Fruit fly (Drosophila melanogaster) whole organism, prepupa: ENCODE data around the gene MESR3.

Experiments used
- Blimp-1 ChIP-seq: fragments of 200-800 bp; sonication (Bioruptor generic); optimal IDR thresholded peaks from 3 replicates; lab custom pipeline; 2017; ENCODE audit warnings: missing biosample characterization, missing genetic modification characterization, mild to moderate bottlenecking, moderate library complexity, missing genetic modification reagents
- CG10631 ChIP-seq: fragments of 200-800 bp; sonication (Bioruptor generic); optimal IDR thresholded peaks from 2 replicates; lab custom pipeline; 2016; ENCODE audit warnings: missing biosample characterization, missing genetic modification characterization
- CG10669 ChIP-seq: fragments of 200-800 bp; sonication (Bioruptor generic); optimal IDR thresholded peaks from 3 replicates; lab custom pipeline; 2018; ENCODE audit warnings: missing biosample characterization, mild to moderate bottlenecking, missing genetic modification characterization, moderate library complexity
- CG11902 ChIP-seq: fragments of 200-800 bp; sonication (Bioruptor generic); optimal IDR thresholded peaks from 3 replicates; lab custom pipeline; 2016; ENCODE audit warnings: missing biosample characterization, missing genetic modification characterization
- CG15336 ChIP-seq: fragments of 200-800 bp; sonication (Bioruptor generic); IDR thresholded peaks from 2 replicates; pipeline ENCODE4 v1.3.6; 2022; ENCODE audit warnings: missing biosample characterization, missing genetic modification characterization
- CG1621 ChIP-seq: fragments of 200-800 bp; sonication (Bioruptor generic); optimal IDR thresholded peaks from 3 replicates; lab custom pipeline; 2018; ENCODE audit warnings: missing biosample characterization, mild to moderate bottlenecking, missing genetic modification characterization
- CG16779 ChIP-seq: fragments of 200-800 bp; sonication (Bioruptor generic); optimal IDR thresholded peaks from 3 replicates; lab custom pipeline; 2017; ENCODE audit warnings: missing biosample characterization, mild to moderate bottlenecking, missing genetic modification characterization
- CG3032 ChIP-seq: fragments of 200-800 bp; optimal IDR thresholded peaks from 2 replicates; lab custom pipeline; 2019; ENCODE audit warnings: missing biosample characterization, mild to moderate bottlenecking, missing genetic modification characterization, moderate library complexity
- CG31627 ChIP-seq: fragments of 200-800 bp; sonication (Bioruptor generic); optimal IDR thresholded peaks from 3 replicates; lab custom pipeline; 2016; ENCODE audit warnings: missing biosample characterization, missing genetic modification characterization
- CG32006 ChIP-seq: fragments of 200-800 bp; sonication (Bioruptor generic); optimal IDR thresholded peaks from 3 replicates; lab custom pipeline; 2017; ENCODE audit warnings: missing biosample characterization, mild to moderate bottlenecking, missing genetic modification characterization
- CG4318 ChIP-seq: fragments of 200-800 bp; sonication (Bioruptor generic); optimal IDR thresholded peaks from 3 replicates; lab custom pipeline; 2017; ENCODE audit warnings: missing biosample characterization, mild to moderate bottlenecking, missing genetic modification characterization
- CG6276 ChIP-seq: fragments of 200-800 bp; sonication (Bioruptor generic); optimal IDR thresholded peaks from 2 replicates; lab custom pipeline; 2017; ENCODE audit warnings: missing biosample characterization, mild to moderate bottlenecking, missing genetic modification characterization
- CG6792 ChIP-seq: fragments of 200-800 bp; sonication (Bioruptor generic); optimal IDR thresholded peaks from 3 replicates; lab custom pipeline; 2016; ENCODE audit warnings: missing biosample characterization, missing genetic modification characterization
- CG6808 ChIP-seq: fragments of 200-800 bp; sonication (Bioruptor generic); optimal IDR thresholded peaks from 3 replicates; lab custom pipeline; 2017; ENCODE audit warnings: missing biosample characterization, missing genetic modification characterization, mild to moderate bottlenecking, moderate library complexity, missing genetic modification reagents
- CG6854 ChIP-seq: fragments of 200-800 bp; sonication (Bioruptor generic); optimal IDR thresholded peaks from 2 replicates; lab custom pipeline; 2017; ENCODE audit warnings: missing biosample characterization, mild to moderate bottlenecking, missing genetic modification characterization
- CG7368 ChIP-seq: fragments of 200-800 bp; sonication (Bioruptor generic); optimal IDR thresholded peaks from 3 replicates; lab custom pipeline; 2016; ENCODE audit warnings: missing biosample characterization, missing genetic modification characterization
- CG8119 ChIP-seq: fragments of 200-800 bp; sonication (Bioruptor generic); IDR thresholded peaks from 3 replicates; pipeline ENCODE4 v1.3.6; 2022; ENCODE audit warnings: missing biosample characterization, missing genetic modification characterization
- CG8319 ChIP-seq: fragments of 200-800 bp; sonication (Bioruptor generic); optimal IDR thresholded peaks from 3 replicates; lab custom pipeline; 2016; ENCODE audit warnings: missing biosample characterization, missing genetic modification characterization
- CG9139 ChIP-seq: fragments of 200-800 bp; sonication (Bioruptor generic); optimal IDR thresholded peaks from 3 replicates; lab custom pipeline; 2017; ENCODE audit warnings: missing biosample characterization, mild to moderate bottlenecking, missing genetic modification characterization
- Eip75B ChIP-seq: fragments of 200-800 bp; sonication (Bioruptor generic); optimal IDR thresholded peaks from 3 replicates; lab custom pipeline; 2016; ENCODE audit warnings: missing biosample characterization, missing genetic modification characterization
- Eip93F ChIP-seq: fragments of 200-800 bp; sonication (Bioruptor generic); optimal IDR thresholded peaks from 2 replicates; lab custom pipeline; 2016; ENCODE audit warnings: missing biosample characterization, mild to moderate bottlenecking, missing genetic modification characterization
- Gug ChIP-seq: fragments of 200-800 bp; sonication (Bioruptor generic); IDR thresholded peaks from 2 replicates; pipeline ENCODE4 v1.3.6; 2022; ENCODE audit warnings: missing biosample characterization, missing genetic modification characterization
- Hr39 ChIP-seq: fragments of 200-800 bp; sonication (Bioruptor generic); optimal IDR thresholded peaks from 2 replicates; lab custom pipeline; 2016; ENCODE audit warnings: missing biosample characterization, missing genetic modification characterization
- Hr4 ChIP-seq: fragments of 200-800 bp; sonication (Bioruptor generic); optimal IDR thresholded peaks from 3 replicates; lab custom pipeline; 2016; ENCODE audit warnings: missing biosample characterization, missing genetic modification characterization
- Lpt ChIP-seq: fragments of 200-800 bp; sonication (Bioruptor generic); optimal IDR thresholded peaks from 3 replicates; lab custom pipeline; 2016; ENCODE audit warnings: missing biosample characterization, missing genetic modification characterization
- Met ChIP-seq: fragments of 200-800 bp; sonication (Bioruptor generic); optimal IDR thresholded peaks from 3 replicates; lab custom pipeline; 2016; ENCODE audit warnings: missing biosample characterization, missing genetic modification characterization
- OdsH ChIP-seq: fragments of 200-800 bp; sonication (Bioruptor generic); optimal IDR thresholded peaks from 3 replicates; lab custom pipeline; 2016; ENCODE audit warnings: missing biosample characterization, missing genetic modification characterization
- Smox ChIP-seq: fragments of 200-800 bp; sonication (Bioruptor generic); optimal IDR thresholded peaks from 3 replicates; lab custom pipeline; 2016; ENCODE audit warnings: missing biosample characterization, missing genetic modification characterization
- Sox102F ChIP-seq: fragments of 200-800 bp; sonication (Bioruptor generic); optimal IDR thresholded peaks from 2 replicates; lab custom pipeline; 2016; ENCODE audit warnings: missing biosample characterization, mild to moderate bottlenecking, missing genetic modification characterization
- Sox14 ChIP-seq: fragments of 200-800 bp; sonication (Bioruptor generic); optimal IDR thresholded peaks from 3 replicates; lab custom pipeline; 2016; ENCODE audit warnings: missing biosample characterization, missing genetic modification characterization
- Sox15 ChIP-seq: fragments of 200-800 bp; sonication (Bioruptor generic); optimal IDR thresholded peaks from 3 replicates; lab custom pipeline; 2016; ENCODE audit warnings: missing biosample characterization, missing genetic modification characterization
- achi ChIP-seq: fragments of 200-800 bp; sonication (Bioruptor generic); optimal IDR thresholded peaks from 3 replicates; lab custom pipeline; 2016; ENCODE audit warnings: missing biosample characterization, missing genetic modification characterization
- acj6 ChIP-seq: fragments of 200-800 bp; sonication (Bioruptor generic); optimal IDR thresholded peaks from 3 replicates; lab custom pipeline; 2016; ENCODE audit warnings: missing biosample characterization, missing genetic modification characterization
- cyc ChIP-seq: fragments of 200-800 bp; sonication (Bioruptor generic); optimal IDR thresholded peaks from 3 replicates; lab custom pipeline; 2016; ENCODE audit warnings: missing biosample characterization, missing genetic modification characterization
- dac ChIP-seq: fragments of 200-800 bp; sonication (Bioruptor generic); optimal IDR thresholded peaks from 2 replicates; lab custom pipeline; 2017; ENCODE audit warnings: missing biosample characterization, mild to moderate bottlenecking, missing genetic modification characterization
- eg ChIP-seq: fragments of 200-800 bp; sonication (Bioruptor generic); IDR thresholded peaks from 3 replicates; pipeline ENCODE4 v1.3.6; 2022; ENCODE audit warnings: missing biosample characterization, missing genetic modification characterization
- esn ChIP-seq: fragments of 200-800 bp; sonication (Bioruptor generic); optimal IDR thresholded peaks from 2 replicates; lab custom pipeline; 2016; ENCODE audit warnings: missing biosample characterization, mild to moderate bottlenecking, missing genetic modification characterization, moderate library complexity
- fd59A ChIP-seq: fragments of 200-800 bp; sonication (Bioruptor generic); optimal IDR thresholded peaks from 2 replicates; lab custom pipeline; 2017; ENCODE audit warnings: missing biosample characterization, mild to moderate bottlenecking, missing genetic modification characterization, missing genetic modification reagents
- fd85E ChIP-seq: fragments of 200-800 bp; sonication (Bioruptor generic); optimal IDR thresholded peaks from 3 replicates; lab custom pipeline; 2016; ENCODE audit warnings: missing biosample characterization, missing genetic modification characterization
- fkh ChIP-seq: fragments of 200-800 bp; sonication (Bioruptor generic); optimal IDR thresholded peaks from 3 replicates; lab custom pipeline; 2017; ENCODE audit warnings: missing biosample characterization, mild to moderate bottlenecking, missing genetic modification characterization, moderate library complexity
- lz ChIP-seq: fragments of 200-800 bp; sonication (Bioruptor generic); optimal IDR thresholded peaks from 3 replicates; lab custom pipeline; 2016; ENCODE audit warnings: missing biosample characterization, missing genetic modification characterization
- net ChIP-seq: fragments of 200-800 bp; sonication (Bioruptor generic); optimal IDR thresholded peaks from 3 replicates; lab custom pipeline; 2016; ENCODE audit warnings: missing biosample characterization, missing genetic modification characterization
- pdm3 ChIP-seq: fragments of 200-800 bp; sonication (Bioruptor generic); optimal IDR thresholded peaks from 3 replicates; lab custom pipeline; 2016; ENCODE audit warnings: missing biosample characterization, missing genetic modification characterization
- salr ChIP-seq, 2 experiments: fragments of 200-800 bp; sonication (Bioruptor generic); optimal IDR thresholded peaks; 3 replicates each; lab custom pipeline; 2016 to 2018; ENCODE audit warnings: missing biosample characterization in 2 of 2, missing genetic modification characterization in 2 of 2, mild to moderate bottlenecking in 1 of 2
- ss ChIP-seq, 2 experiments: fragments of 200-800 bp; sonication (Bioruptor generic); optimal IDR thresholded peaks; 2 replicates in 1 of 2; 3 replicates in 1 of 2; lab custom pipeline; 2017 to 2018; ENCODE audit warnings: mild to moderate bottlenecking in 2 of 2, missing biosample characterization in 2 of 2, missing genetic modification characterization in 2 of 2, moderate library complexity in 1 of 2
- svp ChIP-seq: fragments of 200-800 bp; sonication (Bioruptor generic); peaks from one replicate; lab custom pipeline; 2016; ENCODE audit warnings: missing biosample characterization, missing genetic modification characterization
- vri ChIP-seq: fragments of 200-800 bp; sonication (Bioruptor generic); optimal IDR thresholded peaks from 3 replicates; lab custom pipeline; 2016; ENCODE audit warnings: missing biosample characterization, mild to moderate bottlenecking, missing genetic modification characterization

MESR3 gene

dm6 chr2L:18645468-18645867 is 28.4 kb downstream of the MESR3 start (continued):
- TF ChIP-seq achi (GFP tag; lab: Kevin White, UChicago) (peak; percentile 64), CG6808 (GFP tag; lab: Kevin White, UChicago) (peak; percentile 47), dac (GFP tag; lab: Kevin White, UChicago) (no peak), CG10631 (peak; percentile 64), CG15336 (GFP tag; lab: Robert Waterston, UW) (peak; percentile 61), CG6276 (GFP tag; lab: Kevin White, UChicago) (peak; percentile 22), ss (GFP tag; optimal IDR thresholded peaks at IDR 0.05; lab: Kevin White, UChicago) (peak in 1 of 2 experiments; percentile 17), CG3032 (tag; lab: Kevin White, UChicago) (peak; percentile 60)

dm6 chr2L:18647857-18648652 is 31.0 kb downstream of the MESR3 start:
- no peak for TF ChIP-seq fd85E (GFP tag; lab: Kevin White, UChicago)
- peak; percentile 45 for TF ChIP-seq fkh (GFP tag; lab: Kevin White, UChicago)
- no peak for TF ChIP-seq Blimp-1 (GFP tag; lab: Kevin White, UChicago)
- TF ChIP-seq CG1621 (tag; lab: Kevin White, UChicago) = peak; percentile 47
- peak; percentile 18 for TF ChIP-seq CG9139 (GFP tag; lab: Kevin White, UChicago)
- peak; percentile 74 for TF ChIP-seq OdsH
- peak; percentile 65 for TF ChIP-seq Sox14 (GFP tag; lab: Kevin White, UChicago)
- peak; percentile 69 for TF ChIP-seq lz
- TF ChIP-seq net = peak; percentile 47
- TF ChIP-seq CG6792 = peak; percentile 64
- TF ChIP-seq achi (GFP tag; lab: Kevin White, UChicago) = peak; percentile 64
- TF ChIP-seq CG6808 (GFP tag; lab: Kevin White, UChicago) = no peak
- TF ChIP-seq CG6854 (GFP tag; lab: Kevin White, UChicago) = no peak
- TF ChIP-seq CG32006 (GFP tag; lab: Kevin White, UChicago) = peak; percentile 65
- TF ChIP-seq svp = peak; percentile 79
- TF ChIP-seq Eip75B = peak; percentile 76
- peak; percentile 39 for TF ChIP-seq fd59A (GFP tag; lab: Kevin White, UChicago)
- TF ChIP-seq cyc (GFP tag; lab: Kevin White, UChicago) = peak; percentile 53
- TF ChIP-seq Lpt (GFP tag; lab: Kevin White, UChicago) = peak; percentile 58
- TF ChIP-seq Met (GFP tag; lab: Kevin White, UChicago) = peak; percentile 78
- no peak for TF ChIP-seq CG16779 (tag; lab: Kevin White, UChicago)
- TF ChIP-seq Sox15 = peak; percentile 44
- no peak for TF ChIP-seq eg (GFP tag; lab: Robert Waterston, UW)
- TF ChIP-seq CG4318 (GFP tag; lab: Kevin White, UChicago) = peak; percentile 23
- peak; percentile 11 for TF ChIP-seq CG3032 (tag; lab: Kevin White, UChicago)
- TF ChIP-seq vri (GFP tag; lab: Kevin White, UChicago) = peak; percentile 12
- TF ChIP-seq acj6 (GFP tag; lab: Kevin White, UChicago) = peak; percentile 71
- TF ChIP-seq CG6276 (GFP tag; lab: Kevin White, UChicago) = no peak
- peak; percentile 35 for TF ChIP-seq CG7368 (GFP tag; lab: Kevin White, UChicago)
- peak; percentile 23 to 56 for TF ChIP-seq salr (GFP tag; optimal IDR thresholded peaks at IDR 0.05; lab: Kevin White, UChicago)
- peak; percentile 73 for TF ChIP-seq pdm3 (GFP tag; lab: Kevin White, UChicago)
- TF ChIP-seq CG10669 (GFP tag; lab: Kevin White, UChicago) = peak; percentile 18
- TF ChIP-seq Smox = peak; percentile 67
- TF ChIP-seq Gug = no peak
- TF ChIP-seq esn = peak; percentile 82
- TF ChIP-seq CG31627 = peak; percentile 68
- peak; percentile 58; the same call in 2 of the 3 replicates for TF ChIP-seq CG8119
- TF ChIP-seq CG11902 (GFP tag; lab: Kevin White, UChicago) = peak; percentile 30
- TF ChIP-seq Sox102F (GFP tag; lab: Kevin White, UChicago) = peak; percentile 78
- peak; percentile 69 for TF ChIP-seq Hr39 (GFP tag; lab: Kevin White, UChicago)
- TF ChIP-seq CG8319 (GFP tag; lab: Kevin White, UChicago) = no peak
- peak; percentile 78 for TF ChIP-seq Hr4 (GFP tag; lab: Kevin White, UChicago)
- peak; percentile 61 for TF ChIP-seq CG10631
- TF ChIP-seq Eip93F (GFP tag; lab: Kevin White, UChicago) = no peak
